Worm (Caenorhabditis elegans) whole organism, L2 larva: ENCODE measurements around the gene rsp-6.

Experiments used
- C34F6.9 ChIP-seq: fragments of 150-350 bp; optimal IDR thresholded peaks from 2 replicates; lab custom pipeline; 2014; ENCODE audit warnings: missing biosample characterization, missing genetic modification characterization
- Y55F3AM.14 ChIP-seq: fragments of 200-800 bp; sonication (Bioruptor generic); optimal IDR thresholded peaks from 2 replicates; lab custom pipeline; 2018; ENCODE audit warnings: mild to moderate bottlenecking, missing genetic modification characterization, missing compliant biosample characterization
- ZK546.5 ChIP-seq: sonication (generic microtip); optimal IDR thresholded peaks from 2 replicates; lab custom pipeline; 2017; ENCODE audit warnings: missing biosample characterization, missing genetic modification characterization
- alr-1 ChIP-seq: fragments of 150-350 bp; optimal IDR thresholded peaks from 2 replicates; lab custom pipeline; 2014; ENCODE audit warnings: missing biosample characterization, missing genetic modification characterization
- aly-2 ChIP-seq: fragments of 150-350 bp; optimal IDR thresholded peaks from 2 replicates; lab custom pipeline; 2014; ENCODE audit warnings: missing biosample characterization, missing genetic modification characterization
- blmp-1 ChIP-seq: sonication (generic microtip); optimal IDR thresholded peaks from 2 replicates; lab custom pipeline; 2017; ENCODE audit warnings: missing genetic modification characterization, mild to moderate bottlenecking, missing compliant biosample characterization, antibody characterized with exemption, moderate library complexity; ENCODE audit not compliant: insufficient read depth
- ceh-16 ChIP-seq: fragments of 150-350 bp; optimal IDR thresholded peaks from 2 replicates; lab custom pipeline; 2014; ENCODE audit warnings: missing biosample characterization, missing genetic modification characterization
- ceh-82 ChIP-seq: fragments of 150-350 bp; optimal IDR thresholded peaks from 2 replicates; lab custom pipeline; 2014; ENCODE audit warnings: missing biosample characterization, missing genetic modification characterization
- crh-2 ChIP-seq: sonication (generic microtip); optimal IDR thresholded peaks from 2 replicates; lab custom pipeline; 2017; ENCODE audit warnings: missing biosample characterization, missing genetic modification characterization
- egl-27 ChIP-seq: sonication (generic microtip); optimal IDR thresholded peaks from 3 replicates; lab custom pipeline; 2017; ENCODE audit warnings: missing biosample characterization, missing genetic modification reagents, missing genetic modification characterization
- elt-1 ChIP-seq: fragments of 150-350 bp; optimal IDR thresholded peaks from 2 replicates; lab custom pipeline; 2014; ENCODE audit warnings: missing biosample characterization, missing genetic modification characterization
- elt-3 ChIP-seq: sonication (generic microtip); optimal IDR thresholded peaks from 2 replicates; lab custom pipeline; 2017; ENCODE audit warnings: missing biosample characterization, missing genetic modification characterization
- fos-1 ChIP-seq: fragments of 150-350 bp; optimal IDR thresholded peaks from 2 replicates; lab custom pipeline; 2014; ENCODE audit warnings: missing biosample characterization, missing genetic modification characterization
- gmeb-1 ChIP-seq: fragments of 150-350 bp; optimal IDR thresholded peaks from 2 replicates; lab custom pipeline; 2014; ENCODE audit warnings: missing biosample characterization, missing genetic modification characterization
- lin-11 ChIP-seq: fragments of 150-350 bp; sonication (generic microtip); optimal IDR thresholded peaks from 2 replicates; lab custom pipeline; 2014; ENCODE audit warnings: missing biosample characterization, missing genetic modification characterization, inconsistent platforms, mixed read lengths
- lin-13 ChIP-seq: fragments of 150-350 bp; optimal IDR thresholded peaks from 2 replicates; lab custom pipeline; 2014; ENCODE audit warnings: missing biosample characterization, missing genetic modification reagents, missing genetic modification characterization
- lin-39 ChIP-seq: fragments of 150-350 bp; optimal IDR thresholded peaks from 2 replicates; lab custom pipeline; 2014; ENCODE audit warnings: missing biosample characterization, missing genetic modification reagents, missing genetic modification characterization
- mab-5 ChIP-seq: fragments of 150-350 bp; optimal IDR thresholded peaks from 2 replicates; lab custom pipeline; 2014; ENCODE audit warnings: missing biosample characterization, missing genetic modification characterization
- mdl-1 ChIP-seq, 2 experiments: fragments of 150-350 bp in 1 of 2; sonication (generic microtip) in 1 of 2; optimal IDR thresholded peaks; 2 replicates each; lab custom pipeline; 2017; ENCODE audit warnings: missing biosample characterization in 2 of 2, missing genetic modification characterization in 2 of 2
- nhr-10 ChIP-seq: sonication (generic microtip); optimal IDR thresholded peaks from 2 replicates; lab custom pipeline; 2017; ENCODE audit warnings: missing biosample characterization, missing genetic modification characterization
- nhr-12 ChIP-seq: fragments of 150-350 bp; optimal IDR thresholded peaks from 2 replicates; lab custom pipeline; 2014; ENCODE audit warnings: missing biosample characterization, missing genetic modification characterization
- nhr-129 ChIP-seq: fragments of 150-350 bp; optimal IDR thresholded peaks from 2 replicates; lab custom pipeline; 2014; ENCODE audit warnings: missing biosample characterization, missing genetic modification characterization
- nhr-21 ChIP-seq: fragments of 150-350 bp; optimal IDR thresholded peaks from 2 replicates; lab custom pipeline; 2014; ENCODE audit warnings: missing biosample characterization, missing genetic modification characterization
- nhr-23 ChIP-seq: fragments of 150-350 bp; optimal IDR thresholded peaks from 2 replicates; lab custom pipeline; 2014; ENCODE audit warnings: missing biosample characterization, missing genetic modification reagents, missing genetic modification characterization
- nhr-237 ChIP-seq: fragments of 150-350 bp; optimal IDR thresholded peaks from 2 replicates; lab custom pipeline; 2014; ENCODE audit warnings: missing biosample characterization, missing genetic modification characterization
- nhr-6 ChIP-seq: fragments of 150-350 bp; optimal IDR thresholded peaks from 2 replicates; lab custom pipeline; 2014; ENCODE audit warnings: missing biosample characterization, missing genetic modification characterization
- nhr-77 ChIP-seq: fragments of 150-350 bp; optimal IDR thresholded peaks from 2 replicates; lab custom pipeline; 2014; ENCODE audit warnings: missing biosample characterization, missing genetic modification characterization
- peb-1 ChIP-seq: fragments of 150-350 bp; optimal IDR thresholded peaks from 2 replicates; lab custom pipeline; 2014; ENCODE audit warnings: missing biosample characterization, missing genetic modification characterization
- sma-9 ChIP-seq, 2 experiments: fragments of 150-350 bp in 1 of 2; sonication (generic microtip) in 1 of 2; optimal IDR thresholded peaks; 2 replicates each; lab custom pipeline; 2014 to 2016; ENCODE audit warnings: missing genetic modification characterization in 2 of 2, mild to moderate bottlenecking in 1 of 2, missing biosample characterization in 1 of 2, missing compliant biosample characterization in 1 of 2, missing genetic modification reagents in 1 of 2, moderate library complexity in 1 of 2
- snpc-4 ChIP-seq: fragments of 150-350 bp; optimal IDR thresholded peaks from 2 replicates; lab custom pipeline; 2014; ENCODE audit warnings: missing biosample characterization, missing genetic modification characterization
- unc-55 ChIP-seq: fragments of 150-350 bp; sonication (generic microtip); optimal IDR thresholded peaks from 3 replicates; lab custom pipeline; 2014; ENCODE audit warnings: missing biosample characterization, missing genetic modification reagents, missing genetic modification characterization
- unc-62 ChIP-seq: fragments of 150-350 bp; optimal IDR thresholded peaks from 2 replicates; lab custom pipeline; 2014; ENCODE audit warnings: missing biosample characterization, missing genetic modification reagents, missing genetic modification characterization
- zag-1 ChIP-seq: fragments of 150-350 bp; optimal IDR thresholded peaks from 2 replicates; lab custom pipeline; 2014; ENCODE audit warnings: missing biosample characterization, missing genetic modification characterization
- ztf-4 ChIP-seq: fragments of 150-350 bp; optimal IDR thresholded peaks from 2 replicates; lab custom pipeline; 2014; ENCODE audit warnings: missing biosample characterization, missing genetic modification characterization

Gene rsp-6

DNA sequence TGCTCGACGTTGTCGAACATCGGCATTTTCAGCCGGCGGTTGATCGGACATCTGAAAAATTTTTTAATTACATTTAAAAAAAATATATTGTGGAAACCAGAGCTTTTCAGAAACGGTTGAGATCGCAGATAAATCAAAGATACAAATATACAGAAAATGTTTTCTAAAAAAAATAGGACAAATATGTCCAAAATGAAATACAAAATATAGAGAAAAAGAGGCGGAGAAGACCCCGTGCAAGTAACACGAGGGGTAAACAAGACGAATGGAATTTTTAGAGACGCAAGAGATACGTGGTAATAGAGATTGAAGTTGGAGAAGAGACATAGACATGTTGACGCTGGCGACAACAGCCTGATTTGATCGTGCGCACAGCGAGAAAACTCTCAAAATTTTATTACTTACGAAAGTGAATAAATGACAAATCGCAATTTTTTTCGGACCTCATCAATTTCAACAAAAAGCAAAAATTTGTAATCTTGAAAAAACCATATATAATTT is 24.7 kb upstream of the rsp-6 start, which contains the start of gene cdgs-1 (continued):
- no peak for TF ChIP-seq zag-1 (tag; lab: Kevin White, UChicago)
- TF ChIP-seq nhr-12 (tag; lab: Kevin White, UChicago): no peak
- peak; percentile 20 for TF ChIP-seq fos-1 (tag; lab: Kevin White, UChicago)
- TF ChIP-seq unc-55 (GFP tag; lab: Kevin White, UChicago): peak; percentile 57
- TF ChIP-seq nhr-23: no peak

DNA sequence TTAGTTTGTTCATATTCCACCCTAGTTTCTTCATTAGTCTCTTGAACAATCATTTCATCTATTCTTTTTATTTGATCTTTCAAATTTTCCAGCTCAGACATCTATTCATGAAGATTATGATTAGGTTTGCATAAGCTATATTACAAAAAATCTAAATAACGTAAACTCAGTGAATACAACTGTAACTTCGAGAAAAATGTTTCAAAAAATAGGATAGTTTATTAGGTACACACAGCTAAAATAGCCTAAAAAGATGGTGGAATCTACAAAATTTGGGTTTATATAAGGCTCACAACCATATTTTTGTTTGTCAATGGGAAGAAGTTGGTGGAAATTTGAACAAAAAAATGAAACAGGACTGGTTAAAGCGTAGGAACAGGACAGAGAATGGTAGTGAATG is 21.7 kb upstream of the rsp-6 start, which contains the start of gene zgpa-1:
zgpa-1 (minus strand) TSS at position 101 of the 400 bp plus-strand sequence.
- TF ChIP-seq ztf-4: no peak
- no peak for TF ChIP-seq alr-1 (tag; lab: Kevin White, UChicago)
- TF ChIP-seq nhr-77: no peak
- no peak for TF ChIP-seq snpc-4 (tag; lab: Kevin White, UChicago)
- no peak for TF ChIP-seq nhr-129 (tag; lab: Kevin White, UChicago)
- TF ChIP-seq lin-11 (tag; lab: Kevin White, UChicago): no peak
- no peak for TF ChIP-seq nhr-21 (tag; lab: Kevin White, UChicago)
- TF ChIP-seq nhr-12 (tag; lab: Kevin White, UChicago): no peak
- no peak for TF ChIP-seq Y55F3AM.14 (GFP tag; lab: Kevin White, UChicago)
- TF ChIP-seq, all 48 proteins: peak for 0

DNA sequence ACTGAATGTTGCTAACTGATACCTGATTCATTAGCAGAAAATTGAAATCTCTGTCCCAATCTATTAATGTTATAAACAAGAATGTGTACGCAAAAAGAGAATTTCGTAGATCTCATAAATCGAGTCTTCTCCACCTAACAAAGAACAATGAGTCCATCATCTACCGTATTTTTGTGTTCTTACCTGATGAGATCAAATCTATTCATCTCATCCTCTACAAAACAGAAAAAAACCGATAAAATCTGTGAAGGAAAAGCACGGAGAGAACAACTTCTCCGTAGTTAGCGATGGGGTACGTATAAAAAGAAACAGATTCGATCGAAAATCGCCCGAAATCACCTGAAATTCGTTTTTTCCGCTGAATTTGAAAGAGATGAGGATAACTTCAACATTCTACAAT is 17.6 kb upstream of the rsp-6 start, which contains the start of gene C33H5.1:
C33H5.1 (plus strand) TSS at position 330 of the 400 bp plus-strand sequence.
- TF ChIP-seq elt-3 (tag; lab: Kevin White, UChicago): no peak
- peak; percentile 59 for TF ChIP-seq elt-1 (tag; lab: Kevin White, UChicago)

DNA sequence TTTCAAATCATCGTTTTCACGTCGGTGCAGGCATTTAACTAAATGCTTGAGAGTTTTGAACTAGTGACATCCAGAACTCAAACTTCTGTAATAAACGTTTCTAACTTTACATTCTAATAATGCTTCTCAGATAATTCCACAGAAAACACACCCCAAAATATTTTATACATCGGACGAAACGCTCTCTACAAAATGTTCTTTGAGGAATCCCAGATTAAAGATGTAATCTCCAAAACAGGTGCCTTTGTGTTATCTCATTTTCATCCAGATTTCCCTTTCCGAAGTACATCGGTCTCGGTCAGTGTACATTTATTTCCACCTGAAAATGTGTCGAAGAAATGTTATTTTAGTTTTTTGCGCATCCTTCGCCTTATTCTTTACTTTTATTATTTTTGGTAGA is 13.7 kb upstream of the rsp-6 start, which contains the start of gene C33H5.2:
C33H5.2 (plus strand) TSS at position 301 of the 400 bp plus-strand sequence.
- no peak for TF ChIP-seq ceh-16 (tag; lab: Kevin White, UChicago)
- TF ChIP-seq egl-27 (tag; lab: Kevin White, UChicago): no peak
- no peak for TF ChIP-seq nhr-129 (tag; lab: Kevin White, UChicago)
- TF ChIP-seq crh-2: no peak
- TF ChIP-seq blmp-1: no peak
- no peak for TF ChIP-seq Y55F3AM.14 (GFP tag; lab: Kevin White, UChicago)
- TF ChIP-seq lin-13 (GFP tag; lab: Kevin White, UChicago): no peak
- no peak for TF ChIP-seq ZK546.5
- no peak for TF ChIP-seq ceh-82
- TF ChIP-seq nhr-21 (tag; lab: Kevin White, UChicago): no peak

DNA sequence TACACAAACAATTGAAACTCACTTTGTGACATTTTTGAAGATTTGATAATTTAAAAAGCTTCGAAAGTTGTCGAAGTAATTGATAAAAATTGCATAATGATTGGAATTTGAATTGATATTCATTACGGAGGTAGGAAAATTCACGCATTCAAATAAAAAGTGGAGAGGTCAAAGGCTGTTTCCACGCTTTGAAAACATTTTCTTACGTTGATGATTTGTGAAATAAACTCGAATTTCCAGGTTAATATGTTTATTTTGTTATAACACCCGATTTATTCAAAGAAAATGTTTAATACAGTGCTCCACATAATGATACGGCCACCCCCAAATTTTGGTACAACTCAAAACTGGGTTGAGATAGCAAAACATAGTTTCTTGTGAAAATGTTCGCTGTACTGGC is 12.2 kb upstream of the rsp-6 start, which contains the start of gene C33H5.16:
C33H5.16 (minus strand) TSS at position 101 of the 400 bp plus-strand sequence.
- TF ChIP-seq crh-2 (no peak), lin-11 (tag; lab: Kevin White, UChicago) (no peak), peb-1 (tag; lab: Kevin White, UChicago) (no peak), lin-39 (no peak), aly-2 (tag; lab: Kevin White, UChicago) (no peak), gmeb-1 (no peak), mab-5 (no peak), sma-9 (GFP tag; optimal IDR thresholded peaks at IDR 0.05; lab: Kevin White, UChicago) (no peak), sma-9 (tag; optimal IDR thresholded peaks at IDR 0.05; lab: Kevin White, UChicago) (no peak), nhr-21 (tag; lab: Kevin White, UChicago) (no peak), blmp-1 (no peak), unc-62 (GFP tag; lab: Kevin White, UChicago) (no peak), ZK546.5 (no peak), nhr-237 (no peak), nhr-10 (tag; lab: Kevin White, UChicago) (no peak), nhr-6 (tag; lab: Kevin White, UChicago) (no peak)
- TF ChIP-seq, all 48 proteins: peak for 0

DNA sequence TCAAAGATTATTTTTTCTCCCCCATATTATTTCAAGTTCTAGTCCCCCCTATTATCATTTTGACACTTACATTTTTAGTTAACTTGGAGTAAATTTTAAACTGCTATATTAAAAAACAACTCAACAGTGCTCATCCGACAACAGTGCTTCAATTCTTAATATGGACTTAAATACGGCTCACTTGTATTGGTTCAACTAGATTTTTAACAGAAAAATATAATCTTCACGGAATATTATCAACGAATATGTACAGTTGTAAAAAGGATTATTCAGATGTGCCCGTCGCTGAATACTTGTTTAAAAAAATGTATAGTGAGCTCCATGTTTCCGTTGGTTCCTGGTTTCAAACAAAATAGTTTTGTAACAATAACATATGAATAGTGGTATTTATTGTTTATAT is 9.3 kb upstream of the rsp-6 start:
- TF ChIP-seq mdl-1 (tag; optimal IDR thresholded peaks at IDR 0.05; lab: Kevin White, UChicago) (no peak), ceh-82 (no peak), C34F6.9 (tag; lab: Kevin White, UChicago) (no peak)
